Worm (Caenorhabditis elegans): ENCODE measurements around the gene cyp-13A4.

DNA sequence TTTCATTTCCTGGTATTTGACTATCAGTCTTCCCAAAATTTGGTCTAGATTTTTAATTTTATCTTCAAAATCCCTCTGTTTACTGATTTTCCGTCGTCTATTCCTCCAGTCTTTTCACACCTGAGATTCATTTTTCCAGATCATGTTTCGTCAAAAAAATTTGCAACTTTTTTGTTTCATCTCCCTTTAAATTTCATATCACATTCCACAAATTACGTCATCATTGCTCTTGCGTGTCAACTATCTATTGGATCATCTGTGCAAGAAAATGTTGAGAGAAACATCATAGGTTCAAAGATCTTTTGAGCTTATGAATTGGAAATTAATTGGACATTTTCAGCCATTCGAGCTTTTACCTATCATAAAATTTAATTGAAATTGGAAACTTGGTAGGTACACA is 38.2 kb downstream of the cyp-13A4 start:
- no peak for TF ChIP-seq nhr-77 (tag; optimal IDR thresholded peaks at IDR 0.05)
- no peak for TF ChIP-seq nhr-237 (tag; optimal IDR thresholded peaks at IDR 0.05)
- TF ChIP-seq aly-2 (tag; optimal IDR thresholded peaks at IDR 0.05) = no peak
- TF ChIP-seq unc-62 (GFP tag; optimal IDR thresholded peaks at IDR 0.05) = no peak
- TF ChIP-seq sma-9 (GFP tag; optimal IDR thresholded peaks at IDR 0.05) = peak; percentile 9
- TF ChIP-seq sma-9 (tag; optimal IDR thresholded peaks at IDR 0.05) = no peak
- TF ChIP-seq lsy-2 (tag; optimal IDR thresholded peaks at IDR 0.05) = no peak
- no peak for TF ChIP-seq nhr-25 (tag; optimal IDR thresholded peaks at IDR 0.05)
- TF ChIP-seq lin-39 (tag; optimal IDR thresholded peaks at IDR 0.05) = no peak
- no peak for TF ChIP-seq blmp-1 (tag; optimal IDR thresholded peaks at IDR 0.05; ENCODE audit: insufficient read depth)

All from whole organism, L2 larva.